Worm (Caenorhabditis elegans) whole organism, mixed stage, embryonic: Measurements from ENCODE around the gene T04B8.5.

Experiments used
- ceh-39 ChIP-seq: fragments of 150-350 bp; optimal IDR thresholded peaks from 2 replicates; lab custom pipeline; 2014; ENCODE audit warnings: missing biosample characterization, missing genetic modification characterization
- nhr-237 ChIP-seq: fragments of 150-350 bp; optimal IDR thresholded peaks from 2 replicates; lab custom pipeline; 2014; ENCODE audit warnings: missing biosample characterization, missing genetic modification characterization

DNA sequence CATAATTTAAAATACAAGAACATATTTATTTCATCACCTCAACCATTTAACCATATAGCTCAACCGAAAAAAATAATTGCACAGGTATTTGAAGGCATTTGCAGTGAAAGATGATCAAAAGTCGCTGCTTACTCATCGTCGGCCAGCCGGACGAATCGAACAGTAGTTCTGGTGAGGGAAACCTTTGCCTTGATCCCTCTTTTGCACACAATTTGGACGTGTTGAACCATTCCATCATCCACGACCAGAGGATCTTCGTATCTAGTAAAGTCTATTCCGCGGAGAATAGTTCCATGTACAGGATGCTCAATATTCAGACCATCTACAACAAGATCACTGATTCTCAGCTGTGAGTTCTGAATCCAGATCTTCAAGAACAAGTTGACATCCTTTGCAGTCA lies 42.4 kb downstream of the T04B8.5 start:
- TF ChIP-seq ceh-39 = no peak
- no peak for TF ChIP-seq nhr-237 (tag; lab: Kevin White, UChicago)
